Worm (Caenorhabditis elegans) whole organism, midembryonic: Measurements from ENCODE around the gene ncl-1.

Source experiments
- cog-1 ChIP-seq: sonication (generic microtip); optimal IDR thresholded peaks from 2 replicates; lab custom pipeline; 2016; ENCODE audit warnings: missing genetic modification characterization, missing compliant biosample characterization
- flt-1 ChIP-seq: fragments of 200-800 bp; sonication (Bioruptor generic); IDR thresholded peaks from 2 replicates; pipeline ENCODE4 v1.3.6; 2022; ENCODE audit warnings: missing genetic modification characterization, missing compliant biosample characterization
- klf-2 ChIP-seq: fragments of 200-800 bp; sonication (Bioruptor generic); conservative IDR thresholded peaks from 2 replicates; pipeline ENCODE4 v1.3.6; 2022; ENCODE audit warnings: missing genetic modification reagents, missing genetic modification characterization, missing compliant biosample characterization
- med-1 ChIP-seq: sonication (generic microtip); optimal IDR thresholded peaks from 2 replicates; lab custom pipeline; 2017; ENCODE audit warnings: missing genetic modification characterization, mild to moderate bottlenecking, missing compliant biosample characterization, antibody characterized with exemption, missing genetic modification reagents; ENCODE audit not compliant: insufficient read depth
- ztf-29 ChIP-seq: fragments of 200-800 bp; sonication (Bioruptor generic); IDR thresholded peaks from 2 replicates; pipeline ENCODE4 v1.3.6; 2022; ENCODE audit warnings: missing genetic modification reagents, missing genetic modification characterization, missing compliant biosample characterization

DNA sequence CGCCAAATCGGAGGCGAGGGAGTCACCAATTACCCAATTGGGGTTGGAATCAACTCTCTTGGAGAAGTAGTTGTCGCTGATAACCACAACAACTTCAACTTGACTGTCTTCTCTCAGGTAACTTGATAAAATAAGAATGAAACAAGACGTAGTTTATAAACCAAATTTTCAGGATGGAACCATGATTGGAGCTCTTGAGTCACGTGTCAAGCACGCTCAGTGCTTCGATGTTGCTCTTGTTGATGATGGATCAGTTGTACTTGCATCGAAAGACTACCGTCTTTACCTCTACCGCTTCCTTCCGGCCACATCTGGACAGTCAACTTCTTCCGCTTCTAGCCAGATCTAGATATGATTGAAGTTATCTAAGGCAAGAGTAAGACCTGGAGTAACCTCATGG, 16.5 kb downstream of the ncl-1 start:
- no peak for TF ChIP-seq klf-2
- no peak for TF ChIP-seq med-1 (GFP tag; lab: Kevin White, UChicago)
- no peak for TF ChIP-seq ztf-29 (GFP tag; lab: Robert Waterston, UW)
- no peak for TF ChIP-seq flt-1 (GFP tag; lab: Robert Waterston, UW)
- TF ChIP-seq cog-1 (tag; lab: Kevin White, UChicago): no peak
